Worm (Caenorhabditis elegans): ENCODE data around the gene alkb-7.

DNA sequence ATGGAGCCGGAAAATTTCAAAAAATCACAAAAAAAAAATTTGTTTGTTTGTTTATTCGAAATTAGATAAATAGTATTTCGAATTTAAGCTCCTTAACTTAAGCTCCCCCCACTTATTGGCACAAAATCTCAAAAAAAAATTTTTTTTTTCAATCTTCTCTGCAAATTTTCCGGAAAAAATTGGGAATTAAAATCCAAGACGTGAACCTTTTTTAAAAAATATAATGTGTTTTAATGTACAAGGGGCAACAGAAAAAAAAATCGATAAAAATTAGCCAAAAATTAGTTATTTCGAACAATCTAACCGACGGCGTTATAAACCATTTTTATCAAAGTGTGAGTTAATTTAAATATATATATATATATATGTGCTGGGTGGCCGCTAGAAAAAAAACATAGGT lies 13.6 kb downstream of the alkb-7 start, which contains the start of gene Y46G5A.14:
- TF ChIP-seq elt-2 (tag; optimal IDR thresholded peaks at IDR 0.05) (no peak), Y22D7AL.16 (tag; optimal IDR thresholded peaks at IDR 0.05) (no peak), ceh-31 (tag; optimal IDR thresholded peaks at IDR 0.05) (no peak)

All from whole organism, late embryonic.